Worm (Caenorhabditis elegans): ENCODE data around the gene F38A6.4.

- TF ChIP-seq ama-1 (optimal IDR thresholded peaks at IDR 0.05) (no peak), fkh-10 (GFP tag; optimal IDR thresholded peaks at IDR 0.05) (no peak), dmd-8 (GFP tag; IDR thresholded peaks at IDR 0.05) (no peak), lsy-2 (tag; optimal IDR thresholded peaks at IDR 0.05) (no peak), mdl-1 (tag; optimal IDR thresholded peaks at IDR 0.05) (no peak), lin-13 (GFP tag; optimal IDR thresholded peaks at IDR 0.05) (no peak), ceh-82 (tag; optimal IDR thresholded peaks at IDR 0.05) (no peak), duxl-1 (tag; optimal IDR thresholded peaks at IDR 0.05; ENCODE audit: poor library complexity) (no peak)
Measured at ce11 chrV:20773647-20774046, 1.5 kb downstream of the F38A6.4 start, which contains the start of gene F38A6.5.
